Comparison of ENCODE assay signal across 5 worm cellular contexts in the genomic region with DNA sequence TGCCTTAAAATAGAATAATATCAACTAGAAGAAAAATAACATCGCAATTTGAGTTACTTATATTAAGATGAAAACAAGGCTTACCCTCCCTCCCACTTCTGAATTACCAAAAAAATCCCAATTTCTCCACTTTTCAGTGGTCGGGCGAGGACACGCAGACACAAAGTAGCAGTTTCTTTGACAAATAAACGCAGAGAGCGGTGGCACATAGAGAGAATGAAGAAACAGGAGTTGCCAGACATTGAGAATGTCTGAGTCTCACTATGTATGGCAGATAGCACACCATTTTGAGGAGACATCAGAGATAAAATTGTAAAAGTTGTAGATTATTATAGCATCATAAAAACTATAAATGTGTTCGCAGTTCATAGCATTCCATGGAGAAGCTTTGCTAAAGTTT.
TF ChIP-seq lines count a peak whose summit lies in the region.

No protein-coding gene starts in this region.

TF ChIP-seq in whole organism, L1 larva, 84 proteins besides CTCF, POLR2A, EP300 and RAD21 (continues in another document):
- TF ChIP-seq ceh-63 (GFP tag; optimal IDR thresholded peaks at IDR 0.05; lab: Kevin White, UChicago) (no peak), ceh-88 (GFP tag; IDR thresholded peaks at IDR 0.05; lab: Robert Waterston, UW) (no peak), C34B4.2 (tag; optimal IDR thresholded peaks at IDR 0.05; lab: Kevin White, UChicago) (no peak), ceh-82 (tag; optimal IDR thresholded peaks at IDR 0.05; lab: Kevin White, UChicago) (peak; percentile 12 to 63 (median 48)), mef-2 (tag; optimal IDR thresholded peaks at IDR 0.05; lab: Kevin White, UChicago) (no peak), fos-1 (tag; optimal IDR thresholded peaks at IDR 0.05; lab: Kevin White, UChicago) (peak; percentile 56), dpl-1 (GFP tag; optimal IDR thresholded peaks at IDR 0.05; lab: Kevin White, UChicago) (peak in 2 of 3 experiments; percentile 33 to 36), elt-3 (tag; optimal IDR thresholded peaks at IDR 0.05; lab: Kevin White, UChicago) (peak in 1 of 6 experiments; percentile 30), skn-1 (tag; optimal IDR thresholded peaks at IDR 0.05; lab: Kevin White, UChicago) (peak; percentile 52), lsy-2 (tag; optimal IDR thresholded peaks at IDR 0.05; lab: Kevin White, UChicago) (peak; percentile 73 to 84), elt-2 (tag; optimal IDR thresholded peaks at IDR 0.05; lab: Kevin White, UChicago) (peak; percentile 22), dsc-1 (tag; optimal IDR thresholded peaks at IDR 0.05; lab: Kevin White, UChicago) (no peak), aha-1 (tag; optimal IDR thresholded peaks at IDR 0.05; lab: Kevin White, UChicago) (no peak), nhr-12 (tag; optimal IDR thresholded peaks at IDR 0.05; lab: Kevin White, UChicago) (no peak), aly-2 (tag; optimal IDR thresholded peaks at IDR 0.05; lab: Kevin White, UChicago) (no peak), unc-98 (GFP tag; IDR thresholded peaks at IDR 0.05; lab: Robert Waterston, UW) (no peak), vab-15 (tag; optimal IDR thresholded peaks at IDR 0.05; lab: Kevin White, UChicago) (no peak), efl-3 (GFP tag; optimal IDR thresholded peaks at IDR 0.05; lab: Kevin White, UChicago) (no peak)

TF ChIP-seq in whole organism, L3 larva, 47 proteins besides CTCF, POLR2A, EP300 and RAD21 (continues in another document):
- TF ChIP-seq hmg-11 (tag; optimal IDR thresholded peaks at IDR 0.05; lab: Kevin White, UChicago), result peak; percentile 65
- no peak for TF ChIP-seq ZK546.5 (tag; optimal IDR thresholded peaks at IDR 0.05; lab: Kevin White, UChicago)
- TF ChIP-seq ceh-16 (tag; optimal IDR thresholded peaks at IDR 0.05; lab: Kevin White, UChicago), result no peak
- TF ChIP-seq nfya-1 (tag; optimal IDR thresholded peaks at IDR 0.05; lab: Kevin White, UChicago; ENCODE audit: insufficient read depth), result peak; percentile 76
- no peak for TF ChIP-seq snpc-4 (tag; optimal IDR thresholded peaks at IDR 0.05; lab: Kevin White, UChicago)
- no peak for TF ChIP-seq elt-1 (tag; optimal IDR thresholded peaks at IDR 0.05; lab: Kevin White, UChicago)
- TF ChIP-seq fos-1 (tag; optimal IDR thresholded peaks at IDR 0.05; lab: Kevin White, UChicago), result no peak
- TF ChIP-seq elt-2 (tag; optimal IDR thresholded peaks at IDR 0.05; lab: Kevin White, UChicago), result peak; percentile 52
- TF ChIP-seq tbx-2 (tag; optimal IDR thresholded peaks at IDR 0.05; lab: Kevin White, UChicago), result no peak
- TF ChIP-seq jun-1 (tag; optimal IDR thresholded peaks at IDR 0.05; lab: Kevin White, UChicago), result peak; percentile 1
- TF ChIP-seq unc-62 (GFP tag; optimal IDR thresholded peaks at IDR 0.05; lab: Kevin White, UChicago), result no peak
- no peak for TF ChIP-seq nhr-76 (tag; optimal IDR thresholded peaks at IDR 0.05; lab: Kevin White, UChicago)
- peak; percentile 24 for TF ChIP-seq skn-1 (tag; optimal IDR thresholded peaks at IDR 0.05; lab: Kevin White, UChicago)
- TF ChIP-seq ztf-4 (tag; optimal IDR thresholded peaks at IDR 0.05; lab: Kevin White, UChicago), result no peak
- TF ChIP-seq nhr-237 (tag; optimal IDR thresholded peaks at IDR 0.05; lab: Kevin White, UChicago), result no peak
- no peak for TF ChIP-seq nhr-11 (tag; optimal IDR thresholded peaks at IDR 0.05; lab: Kevin White, UChicago)
- TF ChIP-seq nhr-12 (tag; optimal IDR thresholded peaks at IDR 0.05; lab: Kevin White, UChicago), result no peak
- TF ChIP-seq nhr-77 (tag; optimal IDR thresholded peaks at IDR 0.05; lab: Kevin White, UChicago), result peak; percentile 6

TF ChIP-seq in whole organism, early embryonic, 17 proteins besides CTCF, POLR2A, EP300 and RAD21:
- TF ChIP-seq F13C5.2 (tag; optimal IDR thresholded peaks at IDR 0.05; lab: Kevin White, UChicago) (peak; percentile 62), ama-1 (optimal IDR thresholded peaks at IDR 0.05; lab: Kevin White, UChicago) (no peak)
TF ChIP-seq in whole organism, early embryonic: peak in this region for 1.

TF ChIP-seq in whole organism, midembryonic, 9 proteins besides CTCF, POLR2A, EP300 and RAD21:
- peak; percentile 23 for TF ChIP-seq cog-1 (tag; optimal IDR thresholded peaks at IDR 0.05; lab: Kevin White, UChicago)
- no peak for TF ChIP-seq ref-1 (GFP tag; conservative IDR thresholded peaks at IDR 0.05; lab: Robert Waterston, UW)
- TF ChIP-seq med-1 (GFP tag; optimal IDR thresholded peaks at IDR 0.05; lab: Kevin White, UChicago; ENCODE audit: insufficient read depth), result no peak
- no peak for TF ChIP-seq flt-1 (GFP tag; IDR thresholded peaks at IDR 0.05; lab: Robert Waterston, UW)
- TF ChIP-seq T22C8.4 (GFP tag; IDR thresholded peaks at IDR 0.05; lab: Robert Waterston, UW), result no peak
- peak; percentile 55; the same call in 1 of the 2 replicates for TF ChIP-seq ztf-29 (GFP tag; IDR thresholded peaks at IDR 0.05; lab: Robert Waterston, UW)
- no peak for TF ChIP-seq klf-2 (GFP tag; conservative IDR thresholded peaks at IDR 0.05; lab: Robert Waterston, UW)
TF ChIP-seq in whole organism, midembryonic: peak in this region for 2.

TF ChIP-seq in whole organism, young adult, 124 proteins besides CTCF, POLR2A, EP300 and RAD21:
- TF ChIP-seq F39B2.1 (GFP tag; IDR thresholded peaks at IDR 0.05; lab: Robert Waterston, UW) (no peak), attf-5 (GFP tag; optimal IDR thresholded peaks at IDR 0.05; lab: Kevin White, UChicago) (peak; percentile 30), snpc-3.4 (tag; optimal IDR thresholded peaks at IDR 0.05; lab: Kevin White, UChicago) (no peak), hmg-1.2 (GFP tag; IDR thresholded peaks at IDR 0.05; lab: Robert Waterston, UW) (peak; percentile 91), bed-2 (GFP tag; IDR thresholded peaks at IDR 0.05; lab: Robert Waterston, UW) (no peak), lin-35 (GFP tag; optimal IDR thresholded peaks at IDR 0.05; lab: Kevin White, UChicago) (peak in 1 of 3 experiments; percentile 20), ztf-22 (GFP tag; optimal IDR thresholded peaks at IDR 0.05; lab: Kevin White, UChicago) (no peak), hlh-12 (tag; optimal IDR thresholded peaks at IDR 0.05; lab: Kevin White, UChicago) (no peak), ceh-27 (GFP tag; optimal IDR thresholded peaks at IDR 0.05; lab: Kevin White, UChicago) (peak; percentile 15), nfyb-1 (GFP tag; IDR thresholded peaks at IDR 0.05; lab: Robert Waterston, UW) (no peak), dpff-1 (tag; optimal IDR thresholded peaks at IDR 0.05; lab: Kevin White, UChicago) (no peak), lin-40 (tag; optimal IDR thresholded peaks at IDR 0.05; lab: Kevin White, UChicago) (peak; percentile 58), cebp-1 (GFP tag; IDR thresholded peaks at IDR 0.05; lab: Robert Waterston, UW) (no peak), cebp-1 (tag; optimal IDR thresholded peaks at IDR 0.05; lab: Kevin White, UChicago) (peak; percentile 45), snpc-4 (GFP tag; optimal IDR thresholded peaks at IDR 0.05; lab: Kevin White, UChicago) (no peak), snpc-4 (tag; optimal IDR thresholded peaks at IDR 0.05; lab: Kevin White, UChicago) (peak in 1 of 4 experiments; percentile 5), nhr-80 (tag; optimal IDR thresholded peaks at IDR 0.05; lab: Kevin White, UChicago) (peak; percentile 40), sptf-2 (GFP tag; optimal IDR thresholded peaks at IDR 0.05; lab: Kevin White, UChicago) (no peak), egrh-3 (GFP tag; IDR thresholded peaks at IDR 0.05; lab: Robert Waterston, UW) (no peak), ztf-28 (GFP tag; IDR thresholded peaks at IDR 0.05; lab: Robert Waterston, UW) (no peak), efl-1 (GFP tag; optimal IDR thresholded peaks at IDR 0.05; lab: Kevin White, UChicago) (no peak), K12H6.12 (tag; optimal IDR thresholded peaks at IDR 0.05; lab: Kevin White, UChicago) (peak; percentile 24)
TF ChIP-seq in whole organism, young adult: peak in this region for 9.

Comparison
In these comparisons a context has a peak if more than half of its experiments do, and no peak if none do; other contexts are left out.
1. Of the 8 proteins assayed by ChIP-seq in both whole organism, young adult and whole organism, L1 larva: peak only in whole organism, young adult: none; only in whole organism, L1 larva: ama-1, dpl-1, efl-1 and nhr-90; in both: none; in neither: 2; mixed calls (peak in some experiments, not most) for 2.